Fruit fly (Drosophila melanogaster) whole organism, wandering third instar larva: Measurements from ENCODE around the gene CkIIbeta.

ENCODE experiments used
- Abd-B ChIP-seq: fragments of >200 bp; optimal IDR thresholded peaks from 2 replicates; lab custom pipeline; 2017; ENCODE audit warnings: missing biosample characterization, missing genetic modification characterization
- CG9705 ChIP-seq: fragments of 200-800 bp; sonication (Bioruptor generic); optimal IDR thresholded peaks from 2 replicates; lab custom pipeline; 2018; ENCODE audit warnings: missing biosample characterization, mild to moderate bottlenecking, missing genetic modification characterization
- CrebA ChIP-seq: fragments of 200-800 bp; sonication (Bioruptor generic); optimal IDR thresholded peaks from 2 replicates; lab custom pipeline; 2016; ENCODE audit warnings: missing biosample characterization, mild to moderate bottlenecking, missing genetic modification characterization, borderline replicate concordance
- Dfd ChIP-seq: fragments of >200 bp; optimal IDR thresholded peaks from 2 replicates; lab custom pipeline; 2017; ENCODE audit warnings: missing biosample characterization, missing genetic modification characterization
- GATAd ChIP-seq: sonication (Bioruptor generic); optimal IDR thresholded peaks from 2 replicates; lab custom pipeline; 2016; ENCODE audit warnings: missing biosample characterization, missing genetic modification characterization
- HLH106 ChIP-seq: fragments of 200-800 bp; optimal IDR thresholded peaks from 3 replicates; lab custom pipeline; 2019; ENCODE audit warnings: missing biosample characterization, mild to moderate bottlenecking, missing genetic modification characterization, moderate library complexity
- Hr78 ChIP-seq: fragments of >200 bp; optimal IDR thresholded peaks from 2 replicates; lab custom pipeline; 2017; ENCODE audit warnings: missing biosample characterization, missing genetic modification characterization
- Jra ChIP-seq: sonication (Bioruptor generic); optimal IDR thresholded peaks from 2 replicates; lab custom pipeline; 2016; ENCODE audit warnings: missing biosample characterization, missing genetic modification characterization
- Mio ChIP-seq: sonication (Bioruptor generic); optimal IDR thresholded peaks from 2 replicates; lab custom pipeline; 2016; ENCODE audit warnings: missing biosample characterization, missing genetic modification characterization
- Myc ChIP-seq: fragments of >200 bp; optimal IDR thresholded peaks from 2 replicates; lab custom pipeline; 2017
- N ChIP-seq: fragments of >200 bp; optimal IDR thresholded peaks from 2 replicates; lab custom pipeline; 2018; ENCODE audit warnings: missing biosample characterization, missing external identifiers, missing genetic modification characterization
- OdsH ChIP-seq: fragments of 200-800 bp; sonication (Bioruptor generic); optimal IDR thresholded peaks from 2 replicates; lab custom pipeline; 2016; ENCODE audit warnings: missing biosample characterization, mild to moderate bottlenecking, missing genetic modification characterization
- Rel ChIP-seq, 2 experiments: fragments of 200-800 bp; sonication (Bioruptor generic) in 1 of 2; optimal IDR thresholded peaks; 2 replicates in 1 of 2; 3 replicates in 1 of 2; lab custom pipeline; 2016 to 2019; ENCODE audit warnings: mild to moderate bottlenecking in 2 of 2, missing biosample characterization in 2 of 2, missing genetic modification characterization in 2 of 2, moderate library complexity in 1 of 2
- Sp1 ChIP-seq: fragments of 200-800 bp; sonication (Bioruptor generic); optimal IDR thresholded peaks from 3 replicates; lab custom pipeline; 2019; ENCODE audit warnings: missing biosample characterization, mild to moderate bottlenecking, missing genetic modification characterization, moderate library complexity
- Vsx2 ChIP-seq: fragments of 200-300, 225-300 bp; sonication (Bioruptor generic); optimal IDR thresholded peaks from 2 replicates; lab custom pipeline; 2018; ENCODE audit warnings: missing biosample characterization, missing genetic modification characterization; ENCODE audit not compliant: partially characterized antibody
- br ChIP-seq: fragments of 200-800 bp; sonication (Bioruptor generic); optimal IDR thresholded peaks from 2 replicates; lab custom pipeline; 2016; ENCODE audit warnings: missing biosample characterization, missing genetic modification characterization
- brk ChIP-seq: fragments of 200-800 bp; sonication (Bioruptor generic); optimal IDR thresholded peaks from 2 replicates; lab custom pipeline; 2016; ENCODE audit warnings: missing biosample characterization, mild to moderate bottlenecking, missing genetic modification characterization
- dl ChIP-seq, 2 experiments: fragments of 175-275, 200-275 bp in 1 of 2; fragments of 200-275 bp in 1 of 2; sonication (Bioruptor generic); optimal IDR thresholded peaks; lab custom pipeline; 2018; ENCODE audit warnings: mild to moderate bottlenecking in 2 of 2, missing biosample characterization in 2 of 2, missing genetic modification characterization in 2 of 2, moderate library complexity in 2 of 2; ENCODE audit not compliant: partially characterized antibody in 2 of 2, insufficient read depth in 1 of 2
- dmrt93B ChIP-seq: fragments of 200-800 bp; sonication (Bioruptor generic); optimal IDR thresholded peaks from 2 replicates; lab custom pipeline; 2018; ENCODE audit warnings: missing biosample characterization, mild to moderate bottlenecking, missing genetic modification characterization
- dsf ChIP-seq: sonication (Bioruptor generic); optimal IDR thresholded peaks from 2 replicates; lab custom pipeline; 2016; ENCODE audit warnings: missing biosample characterization, missing genetic modification characterization, borderline replicate concordance
- ey ChIP-seq: fragments of 200-800 bp; sonication (Bioruptor generic); optimal IDR thresholded peaks from 2 replicates; lab custom pipeline; 2016; ENCODE audit warnings: missing biosample characterization, missing genetic modification characterization
- foxo ChIP-seq, 2 experiments: fragments of 200-800 bp; sonication (Bioruptor generic); optimal IDR thresholded peaks; 2 replicates in 1 of 2; 3 replicates in 1 of 2; lab custom pipeline; 2016 to 2017; ENCODE audit warnings: missing biosample characterization in 2 of 2, missing genetic modification characterization in 2 of 2
- fru ChIP-seq: fragments of 200-800 bp; sonication (Bioruptor generic); optimal IDR thresholded peaks from 3 replicates; lab custom pipeline; 2016; ENCODE audit warnings: missing biosample characterization, mild to moderate bottlenecking, missing genetic modification characterization
- jim ChIP-seq: fragments of 175-275, 200-325 bp; sonication (Bioruptor generic); optimal IDR thresholded peaks from 2 replicates; lab custom pipeline; 2016; ENCODE audit warnings: missing biosample characterization, mild to moderate bottlenecking, missing genetic modification characterization
- pan ChIP-seq: fragments of >200 bp; optimal IDR thresholded peaks from 2 replicates; lab custom pipeline; 2017
- psq ChIP-seq: fragments of 200-800 bp; sonication (Bioruptor generic); optimal IDR thresholded peaks from 3 replicates; lab custom pipeline; 2017; ENCODE audit warnings: missing biosample characterization, mild to moderate bottlenecking, missing genetic modification characterization, moderate library complexity
- rgr ChIP-seq: fragments of 200-800 bp; sonication (Bioruptor generic); optimal IDR thresholded peaks from 3 replicates; lab custom pipeline; 2016; ENCODE audit warnings: missing biosample characterization, mild to moderate bottlenecking, missing genetic modification characterization
- sv ChIP-seq: fragments of 200-800 bp; sonication (Bioruptor generic); optimal IDR thresholded peaks from 3 replicates; lab custom pipeline; 2016; ENCODE audit warnings: missing biosample characterization, missing genetic modification characterization
- tai ChIP-seq: sonication (Bioruptor generic); optimal IDR thresholded peaks from 2 replicates; lab custom pipeline; 2016; ENCODE audit warnings: missing biosample characterization, missing genetic modification characterization
- usp ChIP-seq: fragments of >200 bp; optimal IDR thresholded peaks from 2 replicates; lab custom pipeline; 2017; ENCODE audit warnings: missing biosample characterization, missing genetic modification characterization
- woc ChIP-seq: sonication (Bioruptor generic); optimal IDR thresholded peaks from 2 replicates; lab custom pipeline; 2016; ENCODE audit warnings: missing biosample characterization, mild to moderate bottlenecking, missing genetic modification characterization

CkIIbeta gene

DNA sequence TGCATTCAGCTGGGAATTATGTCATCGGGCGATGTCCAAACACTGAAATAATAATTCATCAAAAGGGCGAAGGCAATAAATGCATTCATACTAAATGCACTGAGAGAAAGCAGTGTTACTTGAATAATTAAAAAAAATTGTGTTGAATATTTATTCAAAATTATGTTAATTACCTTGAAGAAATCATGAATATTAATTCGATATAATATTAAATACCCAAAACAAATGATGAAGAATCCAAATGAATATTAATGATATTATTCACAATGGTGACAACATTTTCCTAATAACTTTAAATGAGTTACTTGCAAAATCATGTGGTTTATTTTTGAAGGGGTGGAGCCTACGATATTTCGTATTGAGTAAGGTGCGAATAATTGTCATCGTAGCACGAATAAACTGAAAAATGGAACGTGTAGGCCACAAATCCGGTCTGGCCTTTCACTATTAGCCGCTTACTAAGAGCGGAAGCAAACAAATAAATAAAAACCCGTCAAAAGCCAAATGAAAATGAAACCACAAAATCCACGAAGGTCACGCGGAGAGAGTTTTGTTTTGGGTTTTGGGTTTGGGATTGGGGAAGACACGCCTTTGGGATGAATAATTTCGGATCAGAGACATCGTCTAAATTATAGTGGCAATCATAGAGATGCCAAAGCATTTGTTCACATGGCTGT is 49.5 kb downstream of the CkIIbeta start:
- TF ChIP-seq pan (no peak), ey (no peak), fru (GFP tag; lab: Kevin White, UChicago) (no peak), dsf (no peak), woc (GFP tag; lab: Kevin White, UChicago) (no peak), Abd-B (GFP tag; lab: Kevin White, UChicago) (no peak), Hr78 (GFP tag; lab: Kevin White, UChicago) (no peak)

- TF ChIP-seq GATAd (GFP tag; lab: Kevin White, UChicago) (no peak), Mio (GFP tag; lab: Kevin White, UChicago) (no peak), Hr78 (GFP tag; lab: Kevin White, UChicago) (no peak), Myc (no peak), sv (GFP tag; lab: Kevin White, UChicago) (no peak), dmrt93B (no peak), Sp1 (GFP tag; lab: Kevin White, UChicago) (no peak), Vsx2 (GFP tag; lab: Kevin White, UChicago) (no peak), Jra (GFP tag; lab: Kevin White, UChicago) (no peak), jim (GFP tag; lab: Kevin White, UChicago) (no peak)
Observed at dm6 chrX:11846049-11846718, 53.9 kb downstream of the CkIIbeta start, which contains the start of gene CG15740. CG15740 (minus strand) TSS chrX:11846099.

DNA sequence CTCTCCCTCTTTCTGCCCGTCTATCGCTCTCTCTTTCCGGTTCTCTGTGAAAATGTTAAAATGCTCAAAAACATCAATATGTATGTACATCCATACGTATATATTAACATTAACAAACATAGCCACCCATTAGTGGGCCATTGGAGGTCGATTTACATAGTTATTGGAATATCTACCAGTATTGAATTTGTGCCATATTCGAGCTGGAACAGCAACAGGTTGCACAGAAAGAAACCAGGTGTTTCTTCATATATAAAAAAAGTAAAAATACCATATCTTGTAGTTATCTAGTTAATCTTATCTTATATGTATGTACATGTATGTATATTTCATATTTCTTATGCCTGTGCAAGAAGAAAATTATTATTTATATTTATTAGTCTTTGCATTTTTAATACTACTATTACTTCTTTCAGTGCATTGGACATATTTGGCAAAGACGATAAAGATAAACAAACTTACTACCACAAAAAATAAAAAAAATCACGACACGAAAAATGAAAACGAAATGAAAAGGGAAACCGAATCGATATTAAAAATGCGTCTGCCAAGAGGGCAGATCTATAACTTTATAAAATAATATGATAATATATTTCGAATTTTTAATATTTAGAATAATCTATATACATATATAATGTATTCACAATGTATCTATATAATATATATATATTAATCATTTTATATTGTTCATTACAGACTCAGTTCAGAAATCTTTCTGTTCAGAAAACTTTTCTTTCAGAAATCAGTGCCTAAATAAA is 56.4 kb downstream of the CkIIbeta start:
- TF ChIP-seq Jra (GFP tag; lab: Kevin White, UChicago) (no peak), Abd-B (GFP tag; lab: Kevin White, UChicago) (no peak), rgr (GFP tag; lab: Kevin White, UChicago) (no peak), CrebA (GFP tag; lab: Kevin White, UChicago) (no peak), CG9705 (GFP tag; lab: Kevin White, UChicago) (no peak), GATAd (GFP tag; lab: Kevin White, UChicago) (no peak), pan (no peak), Vsx2 (GFP tag; lab: Kevin White, UChicago) (no peak), ey (no peak), tai (no peak), fru (GFP tag; lab: Kevin White, UChicago) (no peak), jim (GFP tag; lab: Kevin White, UChicago) (no peak), N (GFP tag; lab: Kevin White, UChicago) (no peak), Hr78 (GFP tag; lab: Kevin White, UChicago) (no peak), Mio (GFP tag; lab: Kevin White, UChicago) (no peak), OdsH (no peak), dl (GFP tag; optimal IDR thresholded peaks at IDR 0.05; lab: Kevin White, UChicago; ENCODE audit: insufficient read depth in 1 of 2, partially characterized antibody in 2 of 2) (no peak), sv (GFP tag; lab: Kevin White, UChicago) (no peak), Dfd (no peak)

- TF ChIP-seq usp (GFP tag; lab: Kevin White, UChicago) (no peak), foxo (GFP tag; optimal IDR thresholded peaks at IDR 0.05; lab: Kevin White, UChicago) (no peak), fru (GFP tag; lab: Kevin White, UChicago) (no peak), sv (GFP tag; lab: Kevin White, UChicago) (no peak), dl (GFP tag; optimal IDR thresholded peaks at IDR 0.05; lab: Kevin White, UChicago; ENCODE audit: insufficient read depth in 1 of 2, partially characterized antibody in 2 of 2) (no peak), Abd-B (GFP tag; lab: Kevin White, UChicago) (no peak), Vsx2 (GFP tag; lab: Kevin White, UChicago) (no peak), Jra (GFP tag; lab: Kevin White, UChicago) (no peak), dsf (no peak), Rel (GFP tag; optimal IDR thresholded peaks at IDR 0.05; lab: Kevin White, UChicago) (no peak), Rel (tag; optimal IDR thresholded peaks at IDR 0.05; lab: Kevin White, UChicago) (no peak), OdsH (no peak), ey (no peak), HLH106 (no peak), Hr78 (GFP tag; lab: Kevin White, UChicago) (no peak), br (GFP tag; lab: Kevin White, UChicago) (no peak), Myc (no peak), CG9705 (GFP tag; lab: Kevin White, UChicago) (no peak), brk (no peak), tai (no peak), psq (GFP tag; lab: Kevin White, UChicago) (no peak)
Observed at dm6 chrX:11849267-11849666, 56.9 kb downstream of the CkIIbeta start.
